Fruit fly (Drosophila melanogaster) whole organism, embryonic: ENCODE results near the gene CG32686.
A peak's percentile ranks its signal among the peaks of the same experiment; 100 is the strongest.

Experiments
- CG10543 ChIP-seq: fragments of 200-800 bp; sonication (Bioruptor generic); optimal IDR thresholded peaks from 3 replicates; lab custom pipeline; 2017; ENCODE audit warnings: missing biosample characterization, mild to moderate bottlenecking, missing genetic modification characterization, moderate library complexity
- CG11085 ChIP-seq: fragments of 200-800 bp; sonication (Bioruptor generic); IDR thresholded peaks from 2 replicates; pipeline ENCODE4 v1.3.6; 2022; ENCODE audit warnings: missing biosample characterization, missing genetic modification characterization
- CG12942 ChIP-seq: fragments of 200-800 bp; sonication (Bioruptor generic); optimal IDR thresholded peaks from 3 replicates; lab custom pipeline; 2016; ENCODE audit warnings: missing biosample characterization, missing genetic modification characterization
- CG13624 ChIP-seq: fragments of 200-800 bp; sonication (Bioruptor generic); optimal IDR thresholded peaks from 2 replicates; lab custom pipeline; 2016; ENCODE audit warnings: missing biosample characterization, missing genetic modification characterization
- CG14667 ChIP-seq: fragments of 200-800 bp; sonication (Bioruptor generic); IDR thresholded peaks from 2 replicates; pipeline ENCODE4 v1.3.6; 2022; ENCODE audit warnings: missing biosample characterization, missing genetic modification characterization
- CG15479 ChIP-seq: fragments of 200-800 bp; sonication (Bioruptor generic); optimal IDR thresholded peaks from 3 replicates; lab custom pipeline; 2019; ENCODE audit warnings: missing biosample characterization, mild to moderate bottlenecking, missing genetic modification characterization, moderate library complexity
- CG1647 ChIP-seq: fragments of 200-800 bp; sonication (Bioruptor generic); optimal IDR thresholded peaks from 3 replicates; lab custom pipeline; 2016; ENCODE audit warnings: missing biosample characterization, missing genetic modification characterization
- CG16815 ChIP-seq: fragments of 200-800 bp; sonication (Bioruptor generic); optimal IDR thresholded peaks from 3 replicates; lab custom pipeline; 2017; ENCODE audit warnings: missing biosample characterization, mild to moderate bottlenecking, missing genetic modification characterization
- CG18764 ChIP-seq: fragments of 200-800 bp; sonication (Bioruptor generic); optimal IDR thresholded peaks from 3 replicates; lab custom pipeline; 2016; ENCODE audit warnings: missing biosample characterization, missing genetic modification characterization
- CG3065 ChIP-seq: fragments of 200-800 bp; sonication (Bioruptor generic); optimal IDR thresholded peaks from 2 replicates; lab custom pipeline; 2016; ENCODE audit warnings: missing biosample characterization, missing genetic modification characterization
- CG42726 ChIP-seq: fragments of 200-800 bp; sonication (Bioruptor generic); IDR thresholded peaks from 2 replicates; pipeline ENCODE4 v1.3.6; 2022; ENCODE audit warnings: missing biosample characterization, missing genetic modification characterization; ENCODE audit not compliant: partially characterized antibody
- CG4360 ChIP-seq: fragments of 200-800 bp; sonication (Bioruptor generic); IDR thresholded peaks from 2 replicates; pipeline ENCODE4 v1.3.6; 2022; ENCODE audit warnings: missing biosample characterization, missing genetic modification characterization
- CG4707 ChIP-seq: fragments of 200-800 bp; sonication (Bioruptor generic); optimal IDR thresholded peaks from 2 replicates; lab custom pipeline; 2018; ENCODE audit warnings: missing biosample characterization, mild to moderate bottlenecking, missing genetic modification characterization, moderate library complexity
- CG6683 ChIP-seq: fragments of 200-800 bp; sonication (Bioruptor generic); optimal IDR thresholded peaks from 2 replicates; lab custom pipeline; 2017; ENCODE audit warnings: missing biosample characterization, mild to moderate bottlenecking, missing genetic modification characterization, missing genetic modification reagents
- CG7271 ChIP-seq: fragments of 200-800 bp; sonication (Bioruptor generic); optimal IDR thresholded peaks from 2 replicates; lab custom pipeline; 2018; ENCODE audit warnings: missing biosample characterization, mild to moderate bottlenecking, missing genetic modification characterization, moderate library complexity
- CG7786 ChIP-seq: fragments of 200-800 bp; sonication (Bioruptor generic); optimal IDR thresholded peaks from 2 replicates; lab custom pipeline; 2016; ENCODE audit warnings: missing biosample characterization, missing genetic modification characterization
- CG8290 ChIP-seq, 3 experiments: fragments of 200-800 bp; sonication (Bioruptor generic); optimal IDR thresholded peaks; 2 replicates each; lab custom pipeline; 2016 to 2019; ENCODE audit warnings: missing biosample characterization in 3 of 3, missing genetic modification characterization in 3 of 3, mild to moderate bottlenecking in 2 of 3, moderate library complexity in 1 of 3
- CG9215 ChIP-seq: fragments of 200-800 bp; sonication (Bioruptor generic); IDR thresholded peaks from 2 replicates; pipeline ENCODE4 v1.3.6; 2022; ENCODE audit warnings: missing biosample characterization, missing genetic modification characterization
- Elba2 ChIP-seq: fragments of 200-800 bp; sonication (Bioruptor generic); optimal IDR thresholded peaks from 3 replicates; lab custom pipeline; 2016; ENCODE audit warnings: missing biosample characterization, missing genetic modification characterization
- Fer3 ChIP-seq: fragments of 200-800 bp; sonication (Bioruptor generic); optimal IDR thresholded peaks from 2 replicates; lab custom pipeline; 2018; ENCODE audit warnings: missing biosample characterization, mild to moderate bottlenecking, missing genetic modification characterization, moderate library complexity
- HLH3B ChIP-seq: fragments of 200-800 bp; sonication (Bioruptor generic); IDR thresholded peaks from 2 replicates; pipeline ENCODE4 v1.3.6; 2022; ENCODE audit warnings: missing biosample characterization, missing genetic modification characterization
- HLH4C ChIP-seq: fragments of 200-800 bp; sonication (Bioruptor generic); IDR thresholded peaks from 3 replicates; pipeline ENCODE4 v1.3.6; 2022; ENCODE audit warnings: missing biosample characterization, missing genetic modification characterization; ENCODE audit not compliant: partially characterized antibody
- Mrtf ChIP-seq: fragments of 200-800 bp; sonication (Bioruptor generic); IDR thresholded peaks from 3 replicates; pipeline ENCODE4 v1.3.6; 2022; ENCODE audit warnings: missing biosample characterization, missing genetic modification characterization
- Ptx1 ChIP-seq: fragments of 200-800 bp; sonication (Bioruptor generic); IDR thresholded peaks from 2 replicates; pipeline ENCODE4 v1.3.6; 2022; ENCODE audit warnings: missing biosample characterization, missing genetic modification characterization
- Rfx ChIP-seq: fragments of 200-800 bp; sonication (Bioruptor generic); IDR thresholded peaks from 2 replicates; pipeline ENCODE4 v1.3.6; 2022; ENCODE audit warnings: missing biosample characterization, missing genetic modification characterization
- Ssrp ChIP-seq: fragments of 200-800 bp; sonication (Bioruptor generic); optimal IDR thresholded peaks from 2 replicates; lab custom pipeline; 2018; ENCODE audit warnings: missing biosample characterization, mild to moderate bottlenecking, missing genetic modification characterization, moderate library complexity
- abd-A ChIP-seq: fragments of 200-800 bp; sonication (Bioruptor generic); optimal IDR thresholded peaks from 3 replicates; lab custom pipeline; 2019; ENCODE audit warnings: missing biosample characterization, mild to moderate bottlenecking, missing genetic modification characterization, moderate library complexity
- ase ChIP-seq: fragments of 200-800 bp; sonication (Bioruptor generic); IDR thresholded peaks from 3 replicates; pipeline ENCODE4 v1.3.6; 2022; ENCODE audit warnings: missing biosample characterization, missing genetic modification characterization
- bsh ChIP-seq, 2 experiments: fragments of 200-800 bp; sonication (Bioruptor generic); optimal IDR thresholded peaks; 2 replicates each; lab custom pipeline; 2017 to 2018; ENCODE audit warnings: mild to moderate bottlenecking in 2 of 2, missing biosample characterization in 2 of 2, missing genetic modification characterization in 2 of 2, moderate library complexity in 1 of 2
- cg ChIP-seq: fragments of 200-800 bp; sonication (Bioruptor generic); optimal IDR thresholded peaks from 3 replicates; lab custom pipeline; 2019; ENCODE audit warnings: missing biosample characterization, mild to moderate bottlenecking, missing genetic modification characterization, moderate library complexity
- danr ChIP-seq: fragments of 200-800 bp; sonication (Bioruptor generic); IDR thresholded peaks from 2 replicates; pipeline ENCODE4 v1.3.6; 2022; ENCODE audit warnings: missing biosample characterization, missing genetic modification characterization
- gsb ChIP-seq: fragments of 200-800 bp; sonication (Bioruptor generic); IDR thresholded peaks from 2 replicates; pipeline ENCODE4 v1.3.6; 2022; ENCODE audit warnings: missing biosample characterization, missing genetic modification characterization
- h ChIP-seq: fragments of >200 bp; optimal IDR thresholded peaks from 2 replicates; lab custom pipeline; 2017
- hkb ChIP-seq, 2 experiments: fragments of 200-800 bp in 1 of 2; fragments of >200 bp in 1 of 2; sonication (Bioruptor generic) in 1 of 2; IDR thresholded peaks in 1 of 2; optimal IDR thresholded peaks in 1 of 2; 2 replicates each; pipeline versions ENCODE4 v1.3.6 to Lab custom; 2017 to 2022; ENCODE audit warnings: missing biosample characterization in 1 of 2, missing genetic modification characterization in 1 of 2
- insv ChIP-seq, 2 experiments: fragments of 200-800 bp; sonication (Bioruptor generic); optimal IDR thresholded peaks; 3 replicates each; lab custom pipeline; 2016 to 2018; ENCODE audit warnings: missing biosample characterization in 2 of 2, missing genetic modification characterization in 2 of 2
- inv ChIP-seq: fragments of 200-800 bp; sonication (Bioruptor generic); IDR thresholded peaks from 2 replicates; pipeline ENCODE4 v1.3.6; 2022; ENCODE audit warnings: missing biosample characterization, missing genetic modification characterization; ENCODE audit not compliant: partially characterized antibody
- klu ChIP-seq: fragments of 200-800 bp; sonication (Bioruptor generic); IDR thresholded peaks from 2 replicates; pipeline ENCODE4 v1.3.6; 2022; ENCODE audit warnings: missing biosample characterization, missing genetic modification characterization
- knrl ChIP-seq: fragments of 200-800 bp; sonication (Bioruptor generic); IDR thresholded peaks from 3 replicates; pipeline ENCODE4 v1.3.6; 2022; ENCODE audit warnings: missing biosample characterization, missing genetic modification characterization; ENCODE audit not compliant: partially characterized antibody
- lab ChIP-seq: fragments of 200-800 bp; sonication (Bioruptor generic); optimal IDR thresholded peaks from 3 replicates; lab custom pipeline; 2017; ENCODE audit warnings: missing biosample characterization, missing genetic modification characterization, mild to moderate bottlenecking, moderate library complexity, missing genetic modification reagents
- mirr ChIP-seq: fragments of 200-800 bp; sonication (Bioruptor generic); optimal IDR thresholded peaks from 3 replicates; lab custom pipeline; 2018; ENCODE audit warnings: missing biosample characterization, mild to moderate bottlenecking, missing genetic modification characterization
- mld ChIP-seq: fragments of 200-800 bp; sonication (Bioruptor generic); IDR thresholded peaks from 3 replicates; pipeline ENCODE4 v1.3.6; 2022; ENCODE audit warnings: missing biosample characterization, missing genetic modification characterization; ENCODE audit not compliant: partially characterized antibody
- nom ChIP-seq: fragments of 200-800 bp; sonication (Bioruptor generic); optimal IDR thresholded peaks from 2 replicates; lab custom pipeline; 2017; ENCODE audit warnings: missing biosample characterization, missing genetic modification characterization, mild to moderate bottlenecking, moderate library complexity, missing genetic modification reagents
- onecut ChIP-seq: fragments of 200-800 bp; sonication (Bioruptor generic); IDR thresholded peaks from 2 replicates; pipeline ENCODE4 v1.3.6; 2022; ENCODE audit warnings: missing biosample characterization, missing genetic modification characterization
- sd ChIP-seq: fragments of 200-800 bp; sonication (Bioruptor generic); optimal IDR thresholded peaks from 3 replicates; lab custom pipeline; 2018; ENCODE audit warnings: missing biosample characterization, mild to moderate bottlenecking, missing genetic modification characterization, moderate library complexity
- slbo ChIP-seq: fragments of 200-800 bp; sonication (Bioruptor generic); IDR thresholded peaks from 2 replicates; pipeline ENCODE4 v1.3.6; 2022; ENCODE audit warnings: missing biosample characterization, missing genetic modification characterization
- stwl ChIP-seq: fragments of 200-800 bp; sonication (Bioruptor generic); optimal IDR thresholded peaks from 3 replicates; lab custom pipeline; 2018; ENCODE audit warnings: missing biosample characterization, mild to moderate bottlenecking, missing genetic modification characterization, moderate library complexity
- tna ChIP-seq: fragments of 200-800 bp; sonication (Bioruptor generic); IDR thresholded peaks from 2 replicates; pipeline ENCODE4 v1.3.6; 2022; ENCODE audit warnings: missing biosample characterization, missing genetic modification characterization; ENCODE audit not compliant: partially characterized antibody
- twi ChIP-seq: fragments of 200-800 bp; optimal IDR thresholded peaks from 2 replicates; lab custom pipeline; 2019; ENCODE audit warnings: missing biosample characterization, mild to moderate bottlenecking, missing genetic modification characterization, moderate library complexity

Gene CG32686

dm6 chrX:10386810-10387340, 11.8 kb upstream of the CG32686 start (continued):
- peak; percentile 40; the same call in 1 of the 2 replicates for TF ChIP-seq slbo (GFP tag; lab: Robert Waterston, UW)
- 0 out of 2 replicates have a peak, but pooled peaks have one; percentile 20 for TF ChIP-seq Ptx1 (GFP tag; lab: Robert Waterston, UW)
- peak; percentile 35 for TF ChIP-seq CG4360 (GFP tag; lab: Robert Waterston, UW)
- TF ChIP-seq Fer3: no peak
- TF ChIP-seq CG6683: no peak
- no peak for TF ChIP-seq danr (GFP tag; lab: Robert Waterston, UW)
- no peak for TF ChIP-seq hkb (optimal IDR thresholded peaks at IDR 0.05; lab: Kevin White, UChicago)
- TF ChIP-seq hkb (GFP tag; IDR thresholded peaks at IDR 0.05; lab: Robert Waterston, UW): no peak
- peak; percentile 28 for TF ChIP-seq mirr (GFP tag; lab: Kevin White, UChicago)
- no peak for TF ChIP-seq bsh (GFP tag; optimal IDR thresholded peaks at IDR 0.05; lab: Kevin White, UChicago)
- no peak for TF ChIP-seq knrl (GFP tag; lab: Robert Waterston, UW)
- TF ChIP-seq CG18764 (GFP tag; lab: Kevin White, UChicago): no peak
- peak; percentile 40; the same call in 1 of the 2 replicates for TF ChIP-seq inv (GFP tag; lab: Robert Waterston, UW)
- no peak for TF ChIP-seq HLH3B (GFP tag; lab: Robert Waterston, UW)
- peak; percentile 4 for TF ChIP-seq CG13624 (GFP tag; lab: Kevin White, UChicago)
- no peak for TF ChIP-seq h (lab: Kevin White, UChicago)
- TF ChIP-seq CG42726 (GFP tag; lab: Robert Waterston, UW): no peak
- no peak for TF ChIP-seq CG3065 (GFP tag; lab: Kevin White, UChicago)
- TF ChIP-seq, all 482 proteins: peak for 27

dm6 chrX:10386183-10386582, 11.1 kb upstream of the CG32686 start:
- peak in 1 of 2 experiments; percentile 88 for TF ChIP-seq insv (GFP tag; optimal IDR thresholded peaks at IDR 0.05; lab: Kevin White, UChicago)
- TF ChIP-seq twi (tag; lab: Kevin White, UChicago): no peak
- TF ChIP-seq abd-A (tag; lab: Kevin White, UChicago): no peak
- TF ChIP-seq CG10543 (GFP tag; lab: Kevin White, UChicago): no peak
- no peak for TF ChIP-seq CG9215 (GFP tag; lab: Robert Waterston, UW)
- TF ChIP-seq CG15479 (GFP tag; lab: Kevin White, UChicago): peak; percentile 17
- no peak for TF ChIP-seq CG6683
- peak; percentile 54 for TF ChIP-seq cg (GFP tag; lab: Kevin White, UChicago)
- no peak for TF ChIP-seq CG12942 (GFP tag; lab: Kevin White, UChicago)
- TF ChIP-seq Rfx (GFP tag; lab: Robert Waterston, UW): no peak
- TF ChIP-seq CG7786 (GFP tag; lab: Kevin White, UChicago): no peak
- TF ChIP-seq klu (GFP tag; lab: Robert Waterston, UW): no peak
- TF ChIP-seq stwl (tag; lab: Kevin White, UChicago): no peak
- no peak for TF ChIP-seq CG16815
- TF ChIP-seq CG11085 (GFP tag; lab: Robert Waterston, UW): no peak
- TF ChIP-seq CG7271: no peak
- TF ChIP-seq ase (GFP tag; lab: Robert Waterston, UW): no peak
- no peak for TF ChIP-seq mld (GFP tag; lab: Robert Waterston, UW)
- TF ChIP-seq Elba2 (GFP tag; lab: Kevin White, UChicago): peak; percentile 74
- TF ChIP-seq CG14667 (GFP tag; lab: Robert Waterston, UW): no peak
- TF ChIP-seq CG1647 (GFP tag; lab: Kevin White, UChicago): no peak
- no peak for TF ChIP-seq gsb
- no peak for TF ChIP-seq HLH4C (GFP tag; lab: Robert Waterston, UW)
- TF ChIP-seq lab: no peak
- peak; percentile 13 for TF ChIP-seq CG4707 (GFP tag; lab: Kevin White, UChicago)
- TF ChIP-seq Ssrp: no peak
- no peak for TF ChIP-seq CG8290 (GFP tag; optimal IDR thresholded peaks at IDR 0.05; lab: Kevin White, UChicago)
- TF ChIP-seq CG8290 (tag; optimal IDR thresholded peaks at IDR 0.05; lab: Kevin White, UChicago): no peak
- no peak for TF ChIP-seq tna (GFP tag; lab: Robert Waterston, UW)
- no peak for TF ChIP-seq onecut (GFP tag; lab: Robert Waterston, UW)
- TF ChIP-seq nom (GFP tag; lab: Kevin White, UChicago): no peak
- peak; percentile 73 for TF ChIP-seq sd
- TF ChIP-seq Mrtf: no peak
- TF ChIP-seq, all 482 proteins: peak for 6
